Worm (Caenorhabditis elegans): ENCODE measurements around the gene mrpl-51.

mrpl-51 gene

ce11 chrIV:12032383-12032782 lies 1.3 kb downstream of the mrpl-51 start (continued):
- TF ChIP-seq nhr-76 (tag; optimal IDR thresholded peaks at IDR 0.05) (no peak), attf-4 (tag; optimal IDR thresholded peaks at IDR 0.05) (no peak), unc-130 (GFP tag; optimal IDR thresholded peaks at IDR 0.05) (peak; percentile 22), T20F7.1 (GFP tag; optimal IDR thresholded peaks at IDR 0.05) (peak; percentile 81), set-16 (GFP tag; IDR thresholded peaks at IDR 0.05) (peak; percentile 62), dmd-8 (GFP tag; IDR thresholded peaks at IDR 0.05) (no peak), pqm-1 (tag; optimal IDR thresholded peaks at IDR 0.05) (peak; percentile 95), lir-3 (tag; optimal IDR thresholded peaks at IDR 0.05) (no peak), daf-16 (GFP tag; optimal IDR thresholded peaks at IDR 0.05) (peak; percentile 58 to 67), daf-16 (tag; optimal IDR thresholded peaks at IDR 0.05) (peak; percentile 93), madf-9 (GFP tag; conservative IDR thresholded peaks at IDR 0.05) (no peak), snpc-1.2 (GFP tag; IDR thresholded peaks at IDR 0.05) (no peak), pha-4 (GFP tag; IDR thresholded peaks at IDR 0.05) (peak; percentile 57; the same call in 1 of the 2 replicates), pha-4 (tag; optimal IDR thresholded peaks at IDR 0.05) (no peak), lin-29 (GFP tag; IDR thresholded peaks at IDR 0.05) (no peak), snpc-4 (tag; optimal IDR thresholded peaks at IDR 0.05) (no peak), sdz-12 (GFP tag; optimal IDR thresholded peaks at IDR 0.05) (peak; percentile 49), nhr-6 (tag; optimal IDR thresholded peaks at IDR 0.05) (peak; percentile 66), vab-7 (GFP tag; IDR thresholded peaks at IDR 0.05) (no peak; the same call in 1 of the 2 replicates), aly-2 (tag; optimal IDR thresholded peaks at IDR 0.05) (no peak), jun-1 (tag; optimal IDR thresholded peaks at IDR 0.05) (peak; percentile 86), dpl-1 (GFP tag; optimal IDR thresholded peaks at IDR 0.05) (peak; percentile 56), hmg-1.1 (GFP tag; IDR thresholded peaks at IDR 0.05) (peak; percentile 93), cey-2 (tag; optimal IDR thresholded peaks at IDR 0.05; ENCODE audit: borderline replicate concordance, insufficient read depth) (peak; percentile 33), rbr-2 (tag; optimal IDR thresholded peaks at IDR 0.05) (peak; percentile 83), ceh-20 (GFP tag; IDR thresholded peaks at IDR 0.05) (peak; percentile 73), gei-8 (GFP tag; optimal IDR thresholded peaks at IDR 0.05) (peak; percentile 83), lin-1 (GFP tag; IDR thresholded peaks at IDR 0.05) (peak; percentile 48; the same call in 1 of the 2 replicates), mxl-3 (GFP tag; optimal IDR thresholded peaks at IDR 0.05) (peak; percentile 91), Y48G9A.11 (GFP tag; IDR thresholded peaks at IDR 0.05) (no peak), R02D3.7 (tag; optimal IDR thresholded peaks at IDR 0.05) (no peak), daf-12 (tag; optimal IDR thresholded peaks at IDR 0.05) (no peak), nhr-111 (GFP tag; optimal IDR thresholded peaks at IDR 0.05) (peak; percentile 24), ZK337.2 (GFP tag; IDR thresholded peaks at IDR 0.05) (no peak), ztf-11 (tag; optimal IDR thresholded peaks at IDR 0.05) (no peak), nhr-237 (tag; optimal IDR thresholded peaks at IDR 0.05) (no peak), tag-97 (GFP tag; IDR thresholded peaks at IDR 0.05) (no peak), madf-5 (GFP tag; IDR thresholded peaks at IDR 0.05) (no peak), ZK546.5 (tag; optimal IDR thresholded peaks at IDR 0.05) (peak in 1 of 2 experiments; percentile 48), ceh-82 (tag; optimal IDR thresholded peaks at IDR 0.05) (no peak), duxl-1 (tag; optimal IDR thresholded peaks at IDR 0.05; ENCODE audit: poor library complexity) (peak; percentile 29), D1046.2 (GFP tag; IDR thresholded peaks at IDR 0.05) (no peak; the same call in 1 of the 2 replicates), mep-1 (tag; optimal IDR thresholded peaks at IDR 0.05) (peak; percentile 94), dmd-6 (GFP tag; IDR thresholded peaks at IDR 0.05) (peak; percentile 99), dve-1 (tag; optimal IDR thresholded peaks at IDR 0.05; ENCODE audit: insufficient read depth) (peak; percentile 96), F37D6.2 (tag; optimal IDR thresholded peaks at IDR 0.05) (peak; percentile 23), zfp-2 (tag; optimal IDR thresholded peaks at IDR 0.05) (no peak), nhr-48 (tag; optimal IDR thresholded peaks at IDR 0.05) (peak; percentile 94), F26F4.8 (GFP tag; conservative IDR thresholded peaks at IDR 0.05) (no peak), fkh-10 (GFP tag; optimal IDR thresholded peaks at IDR 0.05) (no peak), nhr-25 (tag; optimal IDR thresholded peaks at IDR 0.05; ENCODE audit: borderline replicate concordance, insufficient read depth) (peak; percentile 28), F49E8.2 (tag; optimal IDR thresholded peaks at IDR 0.05; ENCODE audit: borderline replicate concordance) (no peak)

Data from whole organism, L4 larva.